Fruit fly (Drosophila melanogaster): ENCODE measurements around the gene Ir85a.
A peak's percentile ranks its signal among the peaks of the same experiment; 100 is the strongest.

Gene Ir85a

DNA sequence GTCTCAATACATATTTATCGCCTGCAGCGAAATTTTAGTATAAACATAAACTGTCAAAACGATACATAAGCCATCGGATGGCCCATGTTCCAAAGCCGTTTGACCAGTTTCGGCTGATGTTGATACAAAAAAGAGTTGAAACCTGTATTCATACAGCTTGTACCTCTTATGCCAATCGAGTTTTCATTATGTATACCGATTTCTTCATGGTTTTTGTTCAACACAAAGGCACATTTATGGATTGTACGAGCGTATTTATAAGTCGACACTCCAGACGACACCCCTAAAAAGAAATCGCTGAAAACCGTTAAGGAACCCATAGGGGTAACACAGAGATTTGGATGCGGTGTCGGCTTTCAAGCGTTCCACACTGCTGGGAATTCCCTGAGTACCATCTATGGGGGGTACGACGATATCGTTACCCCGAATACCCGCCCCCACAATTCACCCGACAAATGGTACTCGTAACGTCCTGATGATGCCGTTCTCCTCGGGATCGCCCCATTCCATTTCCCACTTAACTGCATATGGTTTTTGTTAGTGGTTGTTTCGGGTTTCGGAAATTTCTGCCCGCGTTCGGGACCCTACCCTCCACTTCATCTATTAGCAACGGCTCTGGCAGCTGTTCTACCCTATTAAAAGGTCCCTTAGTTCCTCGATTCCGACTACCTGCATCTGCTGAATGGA, 13.5 kb downstream of the Ir85a start (continued):
- TF ChIP-seq Camta (GFP tag; optimal IDR thresholded peaks at IDR 0.05): no peak
- TF ChIP-seq NK7.1 (GFP tag; optimal IDR thresholded peaks at IDR 0.05): no peak
- no peak for TF ChIP-seq vnd (GFP tag; IDR thresholded peaks at IDR 0.05; ENCODE audit: partially characterized antibody)
- peak; percentile 97 for TF ChIP-seq CG13894 (tag; optimal IDR thresholded peaks at IDR 0.05)
- no peak for TF ChIP-seq CG15696 (tag; optimal IDR thresholded peaks at IDR 0.05)
- TF ChIP-seq gro (GFP tag; optimal IDR thresholded peaks at IDR 0.05): no peak
- no peak for TF ChIP-seq unc-4 (GFP tag; IDR thresholded peaks at IDR 0.05; ENCODE audit: partially characterized antibody)
- TF ChIP-seq unpg (GFP tag; optimal IDR thresholded peaks at IDR 0.05): no peak
- TF ChIP-seq CG9609 (GFP tag; optimal IDR thresholded peaks at IDR 0.05): no peak
- TF ChIP-seq Dek (tag; optimal IDR thresholded peaks at IDR 0.05): no peak
- no peak for TF ChIP-seq CG10959 (GFP tag; IDR thresholded peaks at IDR 0.05)
- TF ChIP-seq chinmo (GFP tag; IDR thresholded peaks at IDR 0.05; ENCODE audit: partially characterized antibody): peak; percentile 69; the same call in 1 of the 4 replicates
- no peak for TF ChIP-seq Abd-B (GFP tag; optimal IDR thresholded peaks at IDR 0.05)
- TF ChIP-seq CG11398 (GFP tag; optimal IDR thresholded peaks at IDR 0.05): no peak
- TF ChIP-seq CG17568 (GFP tag; optimal IDR thresholded peaks at IDR 0.05): no peak
- no peak for TF ChIP-seq Hr3 (GFP tag; optimal IDR thresholded peaks at IDR 0.05)
- TF ChIP-seq CG12659 (GFP tag; optimal IDR thresholded peaks at IDR 0.05): no peak
- TF ChIP-seq PHDP (tag; optimal IDR thresholded peaks at IDR 0.05): no peak
- no peak for TF ChIP-seq nom (GFP tag; optimal IDR thresholded peaks at IDR 0.05)
- TF ChIP-seq CG7271 (tag; optimal IDR thresholded peaks at IDR 0.05): no peak
- TF ChIP-seq oc (tag; optimal IDR thresholded peaks at IDR 0.05): peak; percentile 50
- TF ChIP-seq MESR4 (GFP tag; optimal IDR thresholded peaks at IDR 0.05): no peak
- TF ChIP-seq Max (GFP tag; optimal IDR thresholded peaks at IDR 0.05): no peak
- TF ChIP-seq CG14050 (GFP tag; IDR thresholded peaks at IDR 0.05): no peak
- TF ChIP-seq CG43689 (GFP tag; IDR thresholded peaks at IDR 0.05): no peak
- no peak for TF ChIP-seq gem (tag; optimal IDR thresholded peaks at IDR 0.05)
- no peak for TF ChIP-seq CG14860 (GFP tag; IDR thresholded peaks at IDR 0.05; ENCODE audit: partially characterized antibody)
- TF ChIP-seq HLH3B (GFP tag; IDR thresholded peaks at IDR 0.05): no peak
- TF ChIP-seq B-H2 (GFP tag; optimal IDR thresholded peaks at IDR 0.05): peak; percentile 49
- TF ChIP-seq ash1 (GFP tag; optimal IDR thresholded peaks at IDR 0.05): no peak
- no peak for TF ChIP-seq slp2 (GFP tag; optimal IDR thresholded peaks at IDR 0.05)
- peak; percentile 97 for TF ChIP-seq pros (GFP tag; optimal IDR thresholded peaks at IDR 0.05)
- TF ChIP-seq CG18262 (tag; optimal IDR thresholded peaks at IDR 0.05): no peak
- TF ChIP-seq Sox100B (GFP tag; optimal IDR thresholded peaks at IDR 0.05): no peak
- no peak for TF ChIP-seq CG13296 (GFP tag; optimal IDR thresholded peaks at IDR 0.05)
- TF ChIP-seq phol (tag; optimal IDR thresholded peaks at IDR 0.05): no peak
- TF ChIP-seq CG12236 (GFP tag; optimal IDR thresholded peaks at IDR 0.05): no peak
- no peak for TF ChIP-seq CG1832 (GFP tag; optimal IDR thresholded peaks at IDR 0.05)
- no peak for TF ChIP-seq CG2678 (tag; optimal IDR thresholded peaks at IDR 0.05)
- no peak for TF ChIP-seq cwo (GFP tag; optimal IDR thresholded peaks at IDR 0.05)
- no peak for TF ChIP-seq CG14965 (GFP tag; optimal IDR thresholded peaks at IDR 0.05; ENCODE audit: borderline replicate concordance)
- no peak for TF ChIP-seq HLH4C (GFP tag; IDR thresholded peaks at IDR 0.05; ENCODE audit: partially characterized antibody)
- peak; percentile 10; the same call in 1 of the 2 replicates for TF ChIP-seq rib (GFP tag; IDR thresholded peaks at IDR 0.05)
- TF ChIP-seq CG7556 (GFP tag; optimal IDR thresholded peaks at IDR 0.05): no peak
- no peak for TF ChIP-seq eyg (GFP tag; optimal IDR thresholded peaks at IDR 0.05)
- TF ChIP-seq CG15011 (GFP tag; optimal IDR thresholded peaks at IDR 0.05): no peak
- TF ChIP-seq chm (GFP tag; IDR thresholded peaks at IDR 0.05): no peak
- no peak for TF ChIP-seq Dp (GFP tag; optimal IDR thresholded peaks at IDR 0.05)
- peak; percentile 98 for TF ChIP-seq Kr (GFP tag; optimal IDR thresholded peaks at IDR 0.05)

All from whole organism, embryonic.